Worm (Caenorhabditis elegans) whole organism, L1 larva: Measurements from ENCODE around the gene K08E4.8.

Experiments used
- elt-3 ChIP-seq, 6 experiments: fragments of 150-350 bp in 1 of 6; sonication (generic microtip); optimal IDR thresholded peaks; 2 replicates each; lab custom pipeline; 2017 to 2018; ENCODE audit warnings: missing biosample characterization in 6 of 6, missing genetic modification characterization in 6 of 6, inconsistent platforms in 1 of 6
- mef-2 ChIP-seq: fragments of 150-350 bp; optimal IDR thresholded peaks from 2 replicates; lab custom pipeline; 2014; ENCODE audit warnings: missing biosample characterization, missing genetic modification characterization
- nhr-12 ChIP-seq: sonication (generic microtip); optimal IDR thresholded peaks from 2 replicates; lab custom pipeline; 2017; ENCODE audit warnings: missing biosample characterization, missing genetic modification characterization
- nhr-76 ChIP-seq: sonication (generic microtip); optimal IDR thresholded peaks from 2 replicates; lab custom pipeline; 2017; ENCODE audit warnings: missing biosample characterization, missing genetic modification characterization

DNA sequence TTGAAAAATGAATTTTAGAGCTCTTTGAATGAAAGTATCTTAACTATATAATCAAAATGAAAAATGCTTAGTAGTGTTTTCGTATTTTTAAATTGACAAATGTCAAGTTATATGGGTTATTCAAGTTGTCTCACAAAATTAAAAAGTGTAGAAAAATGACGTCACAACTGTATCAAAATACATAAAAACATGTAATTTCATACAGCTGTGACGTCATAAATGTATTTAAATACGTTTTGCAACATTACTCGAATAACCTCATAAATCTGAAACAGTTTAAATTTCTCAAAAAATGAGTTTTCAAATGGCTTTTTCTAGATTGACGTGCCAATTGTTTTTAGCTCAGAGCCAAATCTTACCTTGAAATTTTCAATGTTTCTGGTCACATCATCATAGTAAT is 48.6 kb upstream of the K08E4.8 start:
- no peak for TF ChIP-seq nhr-76 (tag; lab: Kevin White, UChicago)
- TF ChIP-seq nhr-12, result no peak
- no peak for TF ChIP-seq mef-2 (tag; lab: Kevin White, UChicago)
- TF ChIP-seq elt-3 (tag; optimal IDR thresholded peaks at IDR 0.05; lab: Kevin White, UChicago), result no peak
